Worm (Caenorhabditis elegans) whole organism, mixed stage, embryonic: Measurements from ENCODE around the gene nhr-177.
A peak's percentile ranks its signal among the peaks of the same experiment; 100 is the strongest.

Experiments used
- M03D4.4 ChIP-seq: sonication (generic microtip); optimal IDR thresholded peaks from 2 replicates; lab custom pipeline; 2017; ENCODE audit warnings: mild to moderate bottlenecking, missing genetic modification characterization, missing compliant biosample characterization
- ceh-43 ChIP-seq: fragments of 200-800 bp; sonication (Bioruptor generic); optimal IDR thresholded peaks from 2 replicates; lab custom pipeline; 2018; ENCODE audit warnings: mild to moderate bottlenecking, missing genetic modification characterization, moderate library complexity, missing compliant biosample characterization
- ceh-83 ChIP-seq: fragments of 200-800 bp; sonication (Bioruptor generic); optimal IDR thresholded peaks from 2 replicates; lab custom pipeline; 2018; ENCODE audit warnings: mild to moderate bottlenecking, missing genetic modification characterization, missing compliant biosample characterization
- ces-1 ChIP-seq: fragments of 150-350 bp; optimal IDR thresholded peaks from 2 replicates; lab custom pipeline; 2014; ENCODE audit warnings: missing biosample characterization, missing genetic modification reagents, missing genetic modification characterization
- cnd-1 ChIP-seq: fragments of 200-800 bp; sonication (Bioruptor generic); optimal IDR thresholded peaks from 2 replicates; lab custom pipeline; 2018; ENCODE audit warnings: mild to moderate bottlenecking, missing genetic modification characterization, missing compliant biosample characterization
- drap-1 ChIP-seq: fragments of 200-800 bp; sonication (Bioruptor generic); optimal IDR thresholded peaks from 3 replicates; lab custom pipeline; 2018; ENCODE audit warnings: mild to moderate bottlenecking, missing genetic modification characterization, missing compliant biosample characterization
- elt-1 ChIP-seq: sonication (generic microtip); optimal IDR thresholded peaks from 2 replicates; lab custom pipeline; 2017; ENCODE audit warnings: missing genetic modification characterization, mild to moderate bottlenecking, missing compliant biosample characterization, antibody characterized with exemption, moderate library complexity, borderline replicate concordance; ENCODE audit not compliant: insufficient read depth
- flh-1 ChIP-seq: fragments of 200-800 bp; sonication (Bioruptor generic); optimal IDR thresholded peaks from 2 replicates; lab custom pipeline; 2018; ENCODE audit warnings: mild to moderate bottlenecking, missing genetic modification characterization, moderate library complexity, missing compliant biosample characterization
- ham-2 ChIP-seq: fragments of 200-800 bp; sonication (Bioruptor generic); optimal IDR thresholded peaks from 2 replicates; lab custom pipeline; 2018; ENCODE audit warnings: mild to moderate bottlenecking, missing genetic modification characterization, missing compliant biosample characterization
- lin-13 ChIP-seq: fragments of 150-350 bp; optimal IDR thresholded peaks from 2 replicates; lab custom pipeline; 2014; ENCODE audit warnings: missing biosample characterization, missing genetic modification characterization
- lin-32 ChIP-seq: fragments of 200-800 bp; sonication (Bioruptor generic); optimal IDR thresholded peaks from 2 replicates; lab custom pipeline; 2018; ENCODE audit warnings: mild to moderate bottlenecking, missing genetic modification characterization, missing compliant biosample characterization
- lsy-2 ChIP-seq: fragments of 150-350 bp; optimal IDR thresholded peaks from 2 replicates; lab custom pipeline; 2014; ENCODE audit warnings: missing biosample characterization, missing genetic modification characterization
- mep-1 ChIP-seq: fragments of 150-350 bp; optimal IDR thresholded peaks from 2 replicates; lab custom pipeline; 2017; ENCODE audit warnings: missing biosample characterization, missing genetic modification reagents, missing genetic modification characterization, inconsistent platforms
- mls-2 ChIP-seq: sonication (generic microtip); optimal IDR thresholded peaks from 2 replicates; lab custom pipeline; 2016; ENCODE audit warnings: mild to moderate bottlenecking, missing genetic modification characterization, moderate library complexity, missing compliant biosample characterization
- nhr-2 ChIP-seq: fragments of 150-350 bp; optimal IDR thresholded peaks from 2 replicates; lab custom pipeline; 2014; ENCODE audit warnings: missing biosample characterization, missing genetic modification characterization
- nhr-28 ChIP-seq: fragments of 150-350 bp; optimal IDR thresholded peaks from 2 replicates; lab custom pipeline; 2014; ENCODE audit warnings: missing biosample characterization, missing genetic modification characterization
- nhr-76 ChIP-seq: sonication (generic microtip); optimal IDR thresholded peaks from 2 replicates; lab custom pipeline; 2017; ENCODE audit warnings: missing biosample characterization, missing genetic modification characterization
- sem-2 ChIP-seq: fragments of 200-800 bp; sonication (Bioruptor generic); optimal IDR thresholded peaks from 2 replicates; lab custom pipeline; 2018; ENCODE audit warnings: mild to moderate bottlenecking, missing genetic modification characterization, missing compliant biosample characterization
- snpc-4 ChIP-seq: fragments of 150-350 bp; optimal IDR thresholded peaks from 2 replicates; lab custom pipeline; 2014; ENCODE audit warnings: missing biosample characterization, missing genetic modification characterization
- sptf-1 ChIP-seq: sonication (generic microtip); optimal IDR thresholded peaks from 2 replicates; lab custom pipeline; 2017; ENCODE audit warnings: mild to moderate bottlenecking, missing genetic modification characterization, moderate library complexity, missing compliant biosample characterization
- tbx-8 ChIP-seq: fragments of 200-800 bp; sonication (Bioruptor generic); optimal IDR thresholded peaks from 2 replicates; lab custom pipeline; 2018; ENCODE audit warnings: mild to moderate bottlenecking, missing genetic modification characterization, moderate library complexity, missing compliant biosample characterization
- unc-120 ChIP-seq: sonication (generic microtip); optimal IDR thresholded peaks from 2 replicates; lab custom pipeline; 2017; ENCODE audit warnings: missing genetic modification characterization, missing compliant biosample characterization; ENCODE audit not compliant: poor library complexity, severe bottlenecking
- unc-62 ChIP-seq: fragments of 150-350 bp; optimal IDR thresholded peaks from 2 replicates; lab custom pipeline; 2014; ENCODE audit warnings: missing biosample characterization, missing genetic modification reagents, missing genetic modification characterization
- zip-8 ChIP-seq: fragments of 150-350 bp; optimal IDR thresholded peaks from 2 replicates; lab custom pipeline; 2014; ENCODE audit warnings: missing biosample characterization, missing genetic modification characterization
- ztf-11 ChIP-seq: fragments of 150-350 bp; optimal IDR thresholded peaks from 2 replicates; lab custom pipeline; 2014; ENCODE audit warnings: missing biosample characterization, missing genetic modification characterization

nhr-177 gene

DNA sequence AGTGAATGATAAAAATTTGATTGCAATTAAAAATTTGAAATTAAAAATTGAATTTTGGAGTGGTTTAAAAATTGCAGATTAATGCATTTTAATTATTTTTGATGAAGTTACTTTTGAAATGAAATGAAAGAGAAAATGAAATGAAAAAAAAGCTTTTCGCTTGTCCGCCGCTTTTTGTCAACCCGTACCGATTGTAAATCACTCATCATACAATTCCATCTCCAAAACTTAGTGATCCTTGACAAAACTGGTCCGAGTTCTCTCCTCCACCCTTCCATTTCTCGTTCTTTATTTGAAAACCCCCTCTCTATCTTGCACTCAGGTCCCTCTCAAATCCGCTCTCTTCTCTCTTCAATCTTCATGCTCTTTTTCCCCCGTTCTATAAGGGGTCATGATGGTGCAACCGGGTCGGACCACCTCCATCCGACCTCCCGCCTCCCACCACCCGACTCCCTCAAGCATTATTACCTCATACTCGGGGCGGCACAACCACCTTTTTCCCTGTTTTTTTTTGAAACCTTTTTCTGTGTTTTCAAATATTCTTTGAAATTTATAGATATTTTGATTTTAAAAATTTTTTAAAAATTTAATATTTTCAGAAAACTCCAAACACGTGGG is 32.9 kb upstream of the nhr-177 start:
- TF ChIP-seq snpc-4 (tag; lab: Kevin White, UChicago) (no peak), M03D4.4 (tag; lab: Kevin White, UChicago) (peak; percentile 49), mep-1 (tag; lab: Kevin White, UChicago) (no peak), ztf-11 (tag; lab: Kevin White, UChicago) (no peak), ces-1 (GFP tag; lab: Kevin White, UChicago) (no peak), ceh-83 (GFP tag; lab: Kevin White, UChicago) (peak; percentile 32), cnd-1 (tag; lab: Kevin White, UChicago) (no peak), ceh-43 (GFP tag; lab: Kevin White, UChicago) (peak; percentile 24), flh-1 (GFP tag; lab: Kevin White, UChicago) (no peak), nhr-2 (peak; percentile 72), lin-13 (tag; lab: Kevin White, UChicago) (no peak), unc-62 (GFP tag; lab: Kevin White, UChicago) (no peak)

DNA sequence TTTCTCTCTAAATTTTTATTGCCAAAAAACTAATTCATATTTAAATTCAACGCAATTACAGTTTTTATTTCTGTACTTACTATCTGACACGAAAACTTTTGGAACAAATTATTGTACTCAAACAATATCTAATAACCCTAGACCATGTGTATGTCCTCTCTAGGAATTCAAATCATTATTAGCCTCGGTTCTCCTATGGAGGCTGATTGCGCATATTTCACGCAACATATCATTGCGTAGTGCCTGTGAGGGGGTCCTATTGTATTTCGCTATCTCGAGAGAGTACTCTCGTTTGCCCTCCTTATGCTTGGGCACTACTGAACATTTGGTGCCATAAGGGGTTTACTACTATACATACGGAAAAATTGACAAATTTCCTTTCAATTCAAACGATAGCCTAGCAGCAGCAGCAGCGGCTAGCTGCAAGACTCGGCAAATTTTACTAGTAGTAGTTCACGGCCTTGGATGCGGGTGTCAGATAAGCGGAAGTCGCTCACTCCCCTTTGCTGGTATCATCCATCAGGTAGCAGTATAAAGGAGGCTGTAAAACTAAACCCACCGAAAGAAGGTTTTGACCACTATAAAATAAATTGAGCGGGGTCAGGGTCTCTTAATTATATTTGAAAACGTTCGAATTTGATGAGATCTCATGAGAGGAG is 31.4 kb upstream of the nhr-177 start:
- TF ChIP-seq elt-1 (no peak), nhr-2 (peak; percentile 88), snpc-4 (tag; lab: Kevin White, UChicago) (no peak), zip-8 (tag; lab: Kevin White, UChicago) (peak; percentile 87), M03D4.4 (tag; lab: Kevin White, UChicago) (peak; percentile 23), ztf-11 (tag; lab: Kevin White, UChicago) (peak; percentile 34), ham-2 (peak; percentile 65), sem-2 (no peak), cnd-1 (tag; lab: Kevin White, UChicago) (peak; percentile 26), tbx-8 (GFP tag; lab: Kevin White, UChicago) (no peak), ceh-43 (GFP tag; lab: Kevin White, UChicago) (no peak)
- TF ChIP-seq, all 35 proteins: peak for 6

DNA sequence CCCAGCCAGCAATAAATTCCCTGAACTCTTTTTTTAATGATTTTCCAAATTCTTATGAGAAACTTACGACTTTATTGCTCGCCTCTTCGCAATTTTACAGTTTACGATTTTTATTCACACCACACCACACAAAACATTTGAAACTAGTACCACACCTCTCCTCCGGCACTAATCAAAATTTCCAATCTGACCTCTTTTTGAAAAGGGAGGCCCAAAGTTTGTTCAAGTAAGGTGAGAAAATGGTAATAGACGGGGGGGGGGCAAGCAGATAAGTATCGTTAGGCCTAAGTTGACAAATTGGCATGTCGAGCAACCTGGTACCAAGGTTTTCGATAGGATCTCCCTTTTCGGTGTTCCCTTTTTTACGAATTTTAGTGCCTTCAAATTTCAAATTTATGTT is 30.3 kb upstream of the nhr-177 start:
- TF ChIP-seq nhr-76 (tag; lab: Kevin White, UChicago) (no peak), ham-2 (no peak), lsy-2 (tag; lab: Kevin White, UChicago) (no peak), snpc-4 (tag; lab: Kevin White, UChicago) (no peak), tbx-8 (GFP tag; lab: Kevin White, UChicago) (no peak), unc-120 (no peak), unc-62 (GFP tag; lab: Kevin White, UChicago) (no peak), mep-1 (tag; lab: Kevin White, UChicago) (no peak), mls-2 (tag; lab: Kevin White, UChicago) (no peak)

DNA sequence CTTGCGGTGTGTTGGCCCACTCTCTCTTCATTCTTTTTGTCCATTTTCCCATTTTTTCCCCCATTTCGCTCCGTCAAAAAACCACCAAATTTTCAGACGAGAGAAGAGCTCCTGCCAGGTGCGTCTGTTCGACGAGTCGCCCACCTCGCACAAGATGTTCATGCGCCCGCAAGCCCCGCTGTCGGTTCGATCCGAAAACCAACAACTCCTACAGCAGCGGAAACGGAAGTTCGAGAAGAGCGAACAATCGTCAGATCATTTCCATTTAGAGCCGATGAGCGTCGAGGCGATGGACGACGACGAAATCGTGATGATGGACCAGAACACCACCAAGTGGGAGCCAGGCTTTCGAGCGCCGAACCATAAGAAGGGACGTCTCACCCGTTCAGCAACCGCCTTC is 26.8 kb upstream of the nhr-177 start:
- TF ChIP-seq lin-32 (GFP tag; lab: Kevin White, UChicago) (no peak), unc-62 (GFP tag; lab: Kevin White, UChicago) (no peak), ces-1 (GFP tag; lab: Kevin White, UChicago) (no peak), ceh-83 (GFP tag; lab: Kevin White, UChicago) (no peak), lin-13 (tag; lab: Kevin White, UChicago) (no peak), ham-2 (no peak), nhr-76 (tag; lab: Kevin White, UChicago) (no peak), cnd-1 (tag; lab: Kevin White, UChicago) (peak; percentile 18)
- TF ChIP-seq, all 35 proteins: peak for 1

DNA sequence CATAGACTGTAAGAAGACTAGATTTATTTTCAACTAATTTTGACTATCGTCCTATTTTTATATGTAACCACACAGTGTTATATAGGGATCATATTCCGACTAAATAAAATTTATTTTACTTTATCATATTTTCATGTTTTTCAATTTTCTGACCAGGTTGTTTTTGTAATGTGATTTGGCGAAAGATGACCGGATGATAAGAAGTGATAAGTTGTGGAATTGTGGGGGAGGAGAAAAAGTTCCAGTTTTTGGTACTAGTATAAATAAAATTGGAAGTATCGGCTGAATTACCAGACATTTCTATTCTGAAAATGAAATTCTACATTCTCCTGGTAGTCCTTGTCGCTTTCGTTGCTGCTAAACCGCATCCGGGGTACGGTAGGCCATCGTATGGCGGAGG is 24.7 kb upstream of the nhr-177 start, which contains the start of gene F16B4.7:
Gene F16B4.7 (plus strand): TSS at position 301 of the 400 bp plus-strand sequence.
- TF ChIP-seq mls-2 (tag; lab: Kevin White, UChicago) (no peak), lsy-2 (tag; lab: Kevin White, UChicago) (no peak), M03D4.4 (tag; lab: Kevin White, UChicago) (no peak), drap-1 (GFP tag; lab: Kevin White, UChicago) (no peak), ztf-11 (tag; lab: Kevin White, UChicago) (no peak), sptf-1 (tag; lab: Kevin White, UChicago) (no peak), unc-120 (no peak), mep-1 (tag; lab: Kevin White, UChicago) (no peak), ceh-43 (GFP tag; lab: Kevin White, UChicago) (no peak), nhr-76 (tag; lab: Kevin White, UChicago) (no peak), lin-32 (GFP tag; lab: Kevin White, UChicago) (no peak)

DNA sequence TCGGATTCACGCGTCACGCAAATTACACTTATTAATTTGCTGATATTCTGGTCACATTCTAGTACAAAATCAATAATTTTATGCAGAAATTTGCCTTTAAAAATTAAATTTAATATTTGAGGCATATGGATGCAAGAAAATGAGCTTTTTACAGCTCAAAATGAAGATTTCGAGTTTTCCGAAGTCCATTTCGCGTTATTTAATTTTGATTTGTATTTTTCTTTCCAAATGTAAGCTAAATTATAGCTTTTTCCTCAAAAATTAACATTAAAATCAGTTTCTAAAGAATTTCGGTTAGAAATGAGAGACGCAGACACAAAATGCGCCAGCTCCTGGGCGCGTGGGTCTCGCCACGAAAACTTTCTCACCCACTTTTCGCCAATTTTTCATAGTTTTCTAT is 23.2 kb upstream of the nhr-177 start, which contains the start of gene F16B4.6:
Gene F16B4.6 (plus strand): TSS at position 301 of the 400 bp plus-strand sequence.
- TF ChIP-seq sptf-1 (tag; lab: Kevin White, UChicago): no peak
- no peak for TF ChIP-seq nhr-2
- TF ChIP-seq nhr-28 (tag; lab: Kevin White, UChicago): no peak
- TF ChIP-seq nhr-76 (tag; lab: Kevin White, UChicago): no peak
- no peak for TF ChIP-seq ceh-83 (GFP tag; lab: Kevin White, UChicago)
- no peak for TF ChIP-seq lsy-2 (tag; lab: Kevin White, UChicago)
- TF ChIP-seq, all 35 proteins: peak for 0
